2 worm cellular contexts compared by ENCODE assay signal in genomic region chrII:11259766-11260165, ce11.
TF ChIP-seq lines count a peak whose summit lies in the region.

No protein-coding gene starts in this region.

TF ChIP-seq in whole organism, L4 larva, 104 proteins besides CTCF, POLR2A, EP300 and RAD21:
- TF ChIP-seq zip-2 (tag; optimal IDR thresholded peaks at IDR 0.05; lab: Kevin White, UChicago) (no peak), unc-130 (GFP tag; optimal IDR thresholded peaks at IDR 0.05; lab: Kevin White, UChicago) (peak; percentile 9), vab-7 (GFP tag; IDR thresholded peaks at IDR 0.05; lab: Robert Waterston, UW) (no peak), dmd-8 (GFP tag; IDR thresholded peaks at IDR 0.05; lab: Robert Waterston, UW) (0 out of 2 replicates have a peak, but pooled peaks have one; percentile 2), egl-43 (GFP tag; IDR thresholded peaks at IDR 0.05; lab: Robert Waterston, UW) (peak; percentile 33; the same call in 1 of the 2 replicates), zip-11 (GFP tag; IDR thresholded peaks at IDR 0.05; lab: Robert Waterston, UW) (no peak)
TF ChIP-seq in whole organism, L4 larva: peak in this region for 3.

TF ChIP-seq in whole organism, young adult, 124 proteins besides CTCF, POLR2A, EP300 and RAD21 (continues in another document):
- TF ChIP-seq efl-1 (GFP tag; optimal IDR thresholded peaks at IDR 0.05; lab: Kevin White, UChicago) = peak; percentile 13
- no peak for TF ChIP-seq ama-1 (optimal IDR thresholded peaks at IDR 0.05; lab: Kevin White, UChicago)
- TF ChIP-seq ama-1 (GFP tag; optimal IDR thresholded peaks at IDR 0.05; lab: Kevin White, UChicago) = no peak
- no peak for TF ChIP-seq unc-62 (GFP tag; optimal IDR thresholded peaks at IDR 0.05; lab: Kevin White, UChicago)
- TF ChIP-seq Y67H2A.10 (GFP tag; conservative IDR thresholded peaks at IDR 0.05; lab: Robert Waterston, UW) = no peak
- no peak for TF ChIP-seq B0261.1 (tag; optimal IDR thresholded peaks at IDR 0.05; lab: Kevin White, UChicago)
- TF ChIP-seq akir-1 (GFP tag; optimal IDR thresholded peaks at IDR 0.05; lab: Kevin White, UChicago) = no peak
- no peak for TF ChIP-seq nhr-120 (GFP tag; IDR thresholded peaks at IDR 0.05; lab: Robert Waterston, UW)
- peak; percentile 75 for TF ChIP-seq F52B5.7 (tag; optimal IDR thresholded peaks at IDR 0.05; lab: Kevin White, UChicago)
- TF ChIP-seq snpc-3.4 (tag; optimal IDR thresholded peaks at IDR 0.05; lab: Kevin White, UChicago) = no peak
- TF ChIP-seq zfh-2 (GFP tag; conservative IDR thresholded peaks at IDR 0.05; lab: Robert Waterston, UW) = no peak
- peak; percentile 15 for TF ChIP-seq xnd-1 (tag; optimal IDR thresholded peaks at IDR 0.05; lab: Kevin White, UChicago)
- no peak for TF ChIP-seq ztf-22 (GFP tag; optimal IDR thresholded peaks at IDR 0.05; lab: Kevin White, UChicago)
- TF ChIP-seq lin-40 (tag; optimal IDR thresholded peaks at IDR 0.05; lab: Kevin White, UChicago) = no peak
- no peak for TF ChIP-seq nfya-1 (tag; optimal IDR thresholded peaks at IDR 0.05; lab: Kevin White, UChicago; ENCODE audit: borderline replicate concordance, insufficient read depth)
- no peak for TF ChIP-seq T07F8.4 (tag; optimal IDR thresholded peaks at IDR 0.05; lab: Kevin White, UChicago)
- no peak for TF ChIP-seq ztf-18 (tag; optimal IDR thresholded peaks at IDR 0.05; lab: Kevin White, UChicago)
- TF ChIP-seq B0035.1 (tag; optimal IDR thresholded peaks at IDR 0.05; lab: Kevin White, UChicago) = no peak
- TF ChIP-seq D2030.7 (GFP tag; IDR thresholded peaks at IDR 0.05; lab: Robert Waterston, UW) = 0 out of 2 replicates have a peak, but pooled peaks have one; percentile 39
- no peak for TF ChIP-seq bed-1 (GFP tag; IDR thresholded peaks at IDR 0.05; lab: Robert Waterston, UW)
- 0 out of 2 replicates have a peak, but pooled peaks have one; percentile 48 for TF ChIP-seq hsf-1 (GFP tag; IDR thresholded peaks at IDR 0.05; lab: Robert Waterston, UW)
- 0 out of 2 replicates have a peak, but pooled peaks have one; percentile 30 for TF ChIP-seq mcd-1 (GFP tag; IDR thresholded peaks at IDR 0.05; lab: Robert Waterston, UW)
- no peak for TF ChIP-seq bed-2 (GFP tag; IDR thresholded peaks at IDR 0.05; lab: Robert Waterston, UW)
- peak; percentile 74; the same call in 1 of the 2 replicates for TF ChIP-seq Y53G8AR.9 (GFP tag; conservative IDR thresholded peaks at IDR 0.05; lab: Robert Waterston, UW)
- no peak for TF ChIP-seq attf-6 (GFP tag; IDR thresholded peaks at IDR 0.05; lab: Robert Waterston, UW)
- TF ChIP-seq aptf-2 (GFP tag; conservative IDR thresholded peaks at IDR 0.05; lab: Robert Waterston, UW) = no peak
- no peak for TF ChIP-seq cebp-2 (GFP tag; IDR thresholded peaks at IDR 0.05; lab: Robert Waterston, UW)
- no peak for TF ChIP-seq sptf-2 (GFP tag; optimal IDR thresholded peaks at IDR 0.05; lab: Kevin White, UChicago)
- 0 out of 2 replicates have a peak, but pooled peaks have one; percentile 37 for TF ChIP-seq ceh-40 (GFP tag; IDR thresholded peaks at IDR 0.05; lab: Robert Waterston, UW)
- TF ChIP-seq gei-17 (GFP tag; optimal IDR thresholded peaks at IDR 0.05; lab: Kevin White, UChicago) = no peak
- no peak for TF ChIP-seq let-607 (tag; optimal IDR thresholded peaks at IDR 0.05; lab: Kevin White, UChicago)
- TF ChIP-seq hmg-1.2 (GFP tag; IDR thresholded peaks at IDR 0.05; lab: Robert Waterston, UW) = 0 out of 2 replicates have a peak, but pooled peaks have one; percentile 30
- TF ChIP-seq ceh-100 (GFP tag; IDR thresholded peaks at IDR 0.05; lab: Robert Waterston, UW) = peak; percentile 37; the same call in 1 of the 2 replicates
- no peak for TF ChIP-seq mes-4 (tag; optimal IDR thresholded peaks at IDR 0.05; lab: Kevin White, UChicago)
- TF ChIP-seq ekl-4 (GFP tag; IDR thresholded peaks at IDR 0.05; lab: Robert Waterston, UW) = peak; percentile 64
- TF ChIP-seq fkh-3 (tag; optimal IDR thresholded peaks at IDR 0.05; lab: Kevin White, UChicago) = no peak
- TF ChIP-seq lin-54 (GFP tag; optimal IDR thresholded peaks at IDR 0.05; lab: Kevin White, UChicago) = peak; percentile 36
- no peak for TF ChIP-seq zim-3 (tag; optimal IDR thresholded peaks at IDR 0.05; lab: Kevin White, UChicago)
- no peak for TF ChIP-seq hlh-26 (GFP tag; conservative IDR thresholded peaks at IDR 0.05; lab: Robert Waterston, UW)
- TF ChIP-seq die-1 (tag; optimal IDR thresholded peaks at IDR 0.05; lab: Kevin White, UChicago) = no peak
- peak; percentile 2 for TF ChIP-seq tbp1 (GFP tag; optimal IDR thresholded peaks at IDR 0.05; lab: Kevin White, UChicago)
- no peak for TF ChIP-seq ztf-28 (GFP tag; IDR thresholded peaks at IDR 0.05; lab: Robert Waterston, UW)
- TF ChIP-seq him-1 (tag; optimal IDR thresholded peaks at IDR 0.05; lab: Kevin White, UChicago) = no peak
- no peak for TF ChIP-seq C06A6.2 (GFP tag; conservative IDR thresholded peaks at IDR 0.05; lab: Robert Waterston, UW)
- TF ChIP-seq pbrm-1 (GFP tag; IDR thresholded peaks at IDR 0.05; lab: Robert Waterston, UW) = 0 out of 2 replicates have a peak, but pooled peaks have one; percentile 42
- TF ChIP-seq atf-7 (tag; optimal IDR thresholded peaks at IDR 0.05; lab: Kevin White, UChicago) = no peak
- no peak for TF ChIP-seq mel-28 (tag; optimal IDR thresholded peaks at IDR 0.05; lab: Kevin White, UChicago; ENCODE audit: borderline replicate concordance)
- no peak for TF ChIP-seq hlh-12 (tag; optimal IDR thresholded peaks at IDR 0.05; lab: Kevin White, UChicago)
- TF ChIP-seq madf-6 (GFP tag; IDR thresholded peaks at IDR 0.05; lab: Robert Waterston, UW) = peak; percentile 73
- 0 out of 2 replicates have a peak, but pooled peaks have one; percentile 24 for TF ChIP-seq dox-1 (GFP tag; IDR thresholded peaks at IDR 0.05; lab: Robert Waterston, UW)
- peak; percentile 25 for TF ChIP-seq lsl-1 (GFP tag; optimal IDR thresholded peaks at IDR 0.05; lab: Kevin White, UChicago)
- TF ChIP-seq tlf-1 (GFP tag; optimal IDR thresholded peaks at IDR 0.05; lab: Kevin White, UChicago) = no peak
- TF ChIP-seq B0336.3 (GFP tag; IDR thresholded peaks at IDR 0.05; lab: Robert Waterston, UW) = peak; percentile 83
- TF ChIP-seq dpl-1 (GFP tag; optimal IDR thresholded peaks at IDR 0.05; lab: Kevin White, UChicago) = no peak
- TF ChIP-seq ets-4 (GFP tag; optimal IDR thresholded peaks at IDR 0.05; lab: Kevin White, UChicago) = no peak
- TF ChIP-seq ztf-6 (GFP tag; IDR thresholded peaks at IDR 0.05; lab: Robert Waterston, UW) = no peak
- no peak for TF ChIP-seq attf-5 (GFP tag; optimal IDR thresholded peaks at IDR 0.05; lab: Kevin White, UChicago)
- no peak for TF ChIP-seq F37B4.10 (GFP tag; IDR thresholded peaks at IDR 0.05; lab: Robert Waterston, UW)
- no peak for TF ChIP-seq F57A8.1 (GFP tag; optimal IDR thresholded peaks at IDR 0.05; lab: Kevin White, UChicago)
- TF ChIP-seq ztf-26 (tag; optimal IDR thresholded peaks at IDR 0.05; lab: Kevin White, UChicago) = no peak
- TF ChIP-seq nhr-80 (tag; optimal IDR thresholded peaks at IDR 0.05; lab: Kevin White, UChicago) = no peak
- TF ChIP-seq madf-3 (GFP tag; IDR thresholded peaks at IDR 0.05; lab: Robert Waterston, UW) = 0 out of 2 replicates have a peak, but pooled peaks have one; percentile 70
- TF ChIP-seq F33H1.4 (GFP tag; IDR thresholded peaks at IDR 0.05; lab: Robert Waterston, UW) = 0 out of 2 replicates have a peak, but pooled peaks have one; percentile 18
- TF ChIP-seq hmg-20 (GFP tag; IDR thresholded peaks at IDR 0.05; lab: Robert Waterston, UW) = no peak
- no peak for TF ChIP-seq ztf-25 (GFP tag; IDR thresholded peaks at IDR 0.05; lab: Robert Waterston, UW)
- no peak for TF ChIP-seq sea-2 (GFP tag; IDR thresholded peaks at IDR 0.05; lab: Robert Waterston, UW)
- no peak for TF ChIP-seq mxl-1 (tag; optimal IDR thresholded peaks at IDR 0.05; lab: Kevin White, UChicago)
- peak; percentile 39; the same call in 1 of the 2 replicates for TF ChIP-seq rcor-1 (GFP tag; IDR thresholded peaks at IDR 0.05; lab: Robert Waterston, UW)
- TF ChIP-seq F57C9.4 (tag; optimal IDR thresholded peaks at IDR 0.05; lab: Kevin White, UChicago) = no peak
- TF ChIP-seq attf-3 (GFP tag; conservative IDR thresholded peaks at IDR 0.05; lab: Robert Waterston, UW) = no peak
- no peak for TF ChIP-seq sdz-38 (tag; optimal IDR thresholded peaks at IDR 0.05; lab: Kevin White, UChicago)
- TF ChIP-seq ceh-91 (GFP tag; IDR thresholded peaks at IDR 0.05; lab: Robert Waterston, UW) = no peak
- TF ChIP-seq F39B2.1 (GFP tag; IDR thresholded peaks at IDR 0.05; lab: Robert Waterston, UW) = 0 out of 2 replicates have a peak, but pooled peaks have one; percentile 3
- no peak for TF ChIP-seq ceh-58 (GFP tag; IDR thresholded peaks at IDR 0.05; lab: Robert Waterston, UW)
- TF ChIP-seq ceh-27 (GFP tag; optimal IDR thresholded peaks at IDR 0.05; lab: Kevin White, UChicago) = no peak
- TF ChIP-seq snpc-1.3 (tag; optimal IDR thresholded peaks at IDR 0.05; lab: Kevin White, UChicago; ENCODE audit: insufficient read depth) = no peak
- TF ChIP-seq unc-130 (GFP tag; optimal IDR thresholded peaks at IDR 0.05; lab: Kevin White, UChicago) = no peak
- TF ChIP-seq lag-1 (GFP tag; IDR thresholded peaks at IDR 0.05; lab: Robert Waterston, UW) = no peak
- TF ChIP-seq chd-7 (tag; optimal IDR thresholded peaks at IDR 0.05; lab: Kevin White, UChicago) = no peak
- no peak for TF ChIP-seq nhr-90 (tag; optimal IDR thresholded peaks at IDR 0.05; lab: Kevin White, UChicago)
- TF ChIP-seq ccch-3 (GFP tag; optimal IDR thresholded peaks at IDR 0.05; lab: Kevin White, UChicago) = no peak
- no peak for TF ChIP-seq ceh-79 (tag; optimal IDR thresholded peaks at IDR 0.05; lab: Kevin White, UChicago)
- TF ChIP-seq C17E4.6 (GFP tag; IDR thresholded peaks at IDR 0.05; lab: Robert Waterston, UW) = no peak
- 0 out of 2 replicates have a peak, but pooled peaks have one; percentile 13 for TF ChIP-seq madf-8 (GFP tag; conservative IDR thresholded peaks at IDR 0.05; lab: Robert Waterston, UW)
- TF ChIP-seq nfya-2 (GFP tag; IDR thresholded peaks at IDR 0.05; lab: Robert Waterston, UW) = no peak
- TF ChIP-seq somi-1 (GFP tag; optimal IDR thresholded peaks at IDR 0.05; lab: Kevin White, UChicago) = no peak

Comparison
In these comparisons a context has a peak if more than half of its experiments do, and no peak if none do; other contexts are left out.
1. Of the 7 proteins assayed by ChIP-seq in both whole organism, young adult and whole organism, L4 larva: peak only in whole organism, young adult: F49E8.2; only in whole organism, L4 larva: unc-130; in both: none; in neither: 5.